Worm (Caenorhabditis elegans) whole organism, L1 larva: ENCODE measurements around the gene srj-57.

Experiments
- C16A3.4 ChIP-seq: fragments of 150-350 bp; optimal IDR thresholded peaks from 2 replicates; lab custom pipeline; 2014; ENCODE audit warnings: missing biosample characterization, missing genetic modification characterization
- C34B4.2 ChIP-seq: sonication (generic microtip); optimal IDR thresholded peaks from 2 replicates; lab custom pipeline; 2017; ENCODE audit warnings: mild to moderate bottlenecking, missing genetic modification characterization, missing compliant biosample characterization
- Y116A8C.19 ChIP-seq: sonication (generic microtip); optimal IDR thresholded peaks from 2 replicates; lab custom pipeline; 2016; ENCODE audit warnings: missing compliant biosample characterization, missing genetic modification characterization, borderline replicate concordance
- aha-1 ChIP-seq: fragments of 150-350 bp; optimal IDR thresholded peaks from 2 replicates; lab custom pipeline; 2014; ENCODE audit warnings: missing biosample characterization, missing genetic modification characterization
- aly-2 ChIP-seq: fragments of 150-350 bp; optimal IDR thresholded peaks from 2 replicates; lab custom pipeline; 2014; ENCODE audit warnings: missing biosample characterization, missing genetic modification characterization
- ama-1 ChIP-seq: fragments of 150-350 bp; optimal IDR thresholded peaks from 2 replicates; lab custom pipeline; 2014
- ceh-8 ChIP-seq: fragments of 200-800 bp; sonication (Bioruptor generic); optimal IDR thresholded peaks from 2 replicates; lab custom pipeline; 2018; ENCODE audit warnings: mild to moderate bottlenecking, missing genetic modification characterization, moderate library complexity, missing compliant biosample characterization
- ceh-90 ChIP-seq: sonication (generic microtip); optimal IDR thresholded peaks from 2 replicates; lab custom pipeline; 2016; ENCODE audit warnings: missing genetic modification characterization, missing compliant biosample characterization
- ces-1 ChIP-seq: fragments of 150-350 bp; optimal IDR thresholded peaks from 2 replicates; lab custom pipeline; 2014; ENCODE audit warnings: missing biosample characterization, missing genetic modification reagents, missing genetic modification characterization
- egl-27 ChIP-seq, 2 experiments: fragments of 150-350 bp in 1 of 2; sonication (generic microtip); optimal IDR thresholded peaks; 3 replicates each; lab custom pipeline; 2017 to 2018; ENCODE audit warnings: missing biosample characterization in 2 of 2, missing genetic modification characterization in 2 of 2, missing genetic modification reagents in 2 of 2
- elt-2 ChIP-seq: sonication (generic microtip); optimal IDR thresholded peaks from 2 replicates; lab custom pipeline; 2016; ENCODE audit warnings: missing genetic modification characterization, mild to moderate bottlenecking, inconsistent platforms, missing compliant biosample characterization, missing genetic modification reagents
- fkh-8 ChIP-seq: sonication (generic microtip); optimal IDR thresholded peaks from 2 replicates; lab custom pipeline; 2016; ENCODE audit warnings: mild to moderate bottlenecking, missing genetic modification characterization, missing compliant biosample characterization
- fos-1 ChIP-seq: fragments of 150-350 bp; optimal IDR thresholded peaks from 2 replicates; lab custom pipeline; 2014; ENCODE audit warnings: missing biosample characterization, missing genetic modification characterization
- grh-1 ChIP-seq: fragments of 200-800 bp; sonication (Bioruptor generic); IDR thresholded peaks from 2 replicates; pipeline ENCODE4 v1.3.6; 2022; ENCODE audit warnings: missing genetic modification reagents, missing genetic modification characterization, missing compliant biosample characterization
- hlh-17 ChIP-seq: fragments of 200-800 bp; sonication (Bioruptor generic); optimal IDR thresholded peaks from 2 replicates; lab custom pipeline; 2018; ENCODE audit warnings: missing genetic modification characterization, mild to moderate bottlenecking, missing compliant biosample characterization, moderate library complexity, borderline replicate concordance
- hlh-4 ChIP-seq: sonication (generic microtip); optimal IDR thresholded peaks from 2 replicates; lab custom pipeline; 2016; ENCODE audit warnings: mild to moderate bottlenecking, missing genetic modification characterization, missing compliant biosample characterization
- isw-1 ChIP-seq: fragments of 200-800 bp; sonication (Bioruptor generic); IDR thresholded peaks from 2 replicates; pipeline ENCODE4 v1.3.6; 2022; ENCODE audit warnings: missing genetic modification characterization, missing compliant biosample characterization
- jun-1 ChIP-seq: fragments of 150-350 bp; optimal IDR thresholded peaks from 2 replicates; lab custom pipeline; 2014; ENCODE audit warnings: missing biosample characterization, missing genetic modification reagents, missing genetic modification characterization
- lin-13 ChIP-seq: fragments of 150-350 bp; optimal IDR thresholded peaks from 2 replicates; lab custom pipeline; 2014; ENCODE audit warnings: missing biosample characterization, missing genetic modification reagents, missing genetic modification characterization
- lin-14 ChIP-seq: fragments of 200-800 bp; sonication (Bioruptor generic); optimal IDR thresholded peaks from 2 replicates; lab custom pipeline; 2018; ENCODE audit warnings: mild to moderate bottlenecking, missing genetic modification characterization, moderate library complexity, missing compliant biosample characterization
- lin-15B ChIP-seq: fragments of 150-350 bp; sonication (generic microtip); optimal IDR thresholded peaks from 3 replicates; lab custom pipeline; 2014; ENCODE audit warnings: missing biosample characterization, missing genetic modification characterization
- lin-35 ChIP-seq, 2 experiments: fragments of 150-350 bp; optimal IDR thresholded peaks; 2 replicates each; lab custom pipeline; 2014; ENCODE audit warnings: missing biosample characterization in 2 of 2, missing genetic modification characterization in 2 of 2, missing genetic modification reagents in 2 of 2
- mab-9 ChIP-seq: fragments of 200-800 bp; sonication (Bioruptor generic); IDR thresholded peaks from 2 replicates; pipeline ENCODE4 v1.3.6; 2022; ENCODE audit warnings: missing genetic modification reagents, missing genetic modification characterization, missing compliant biosample characterization
- mef-2 ChIP-seq: fragments of 150-350 bp; optimal IDR thresholded peaks from 2 replicates; lab custom pipeline; 2014; ENCODE audit warnings: missing biosample characterization, missing genetic modification characterization
- mep-1 ChIP-seq: fragments of 150-350 bp; optimal IDR thresholded peaks from 2 replicates; lab custom pipeline; 2014; ENCODE audit warnings: missing biosample characterization, missing genetic modification characterization
- nhr-47 ChIP-seq: sonication (generic microtip); optimal IDR thresholded peaks from 2 replicates; lab custom pipeline; 2016; ENCODE audit warnings: mild to moderate bottlenecking, missing genetic modification characterization, moderate library complexity, missing compliant biosample characterization
- nhr-77 ChIP-seq: fragments of 150-350 bp; optimal IDR thresholded peaks from 2 replicates; lab custom pipeline; 2014; ENCODE audit warnings: missing biosample characterization, missing genetic modification characterization
- pag-3 ChIP-seq: sonication (generic microtip); optimal IDR thresholded peaks from 2 replicates; lab custom pipeline; 2017; ENCODE audit warnings: missing genetic modification characterization, mild to moderate bottlenecking, missing compliant biosample characterization, antibody characterized with exemption, borderline replicate concordance; ENCODE audit not compliant: insufficient read depth
- snpc-4 ChIP-seq: fragments of 150-350 bp; optimal IDR thresholded peaks from 2 replicates; lab custom pipeline; 2014; ENCODE audit warnings: missing biosample characterization, missing genetic modification characterization
- sox-4 ChIP-seq: sonication (generic microtip); optimal IDR thresholded peaks from 2 replicates; lab custom pipeline; 2016; ENCODE audit warnings: missing genetic modification characterization, missing compliant biosample characterization
- sptf-1 ChIP-seq: fragments of 150-350 bp; optimal IDR thresholded peaks from 2 replicates; lab custom pipeline; 2014; ENCODE audit warnings: missing biosample characterization, missing genetic modification characterization
- sup-37 ChIP-seq: fragments of 200-800 bp; sonication (Bioruptor generic); optimal IDR thresholded peaks from 2 replicates; lab custom pipeline; 2018; ENCODE audit warnings: mild to moderate bottlenecking, missing genetic modification characterization, missing compliant biosample characterization
- tbx-2 ChIP-seq: sonication (generic microtip); optimal IDR thresholded peaks from 2 replicates; lab custom pipeline; 2016; ENCODE audit warnings: missing genetic modification characterization, missing compliant biosample characterization
- tlp-1 ChIP-seq: fragments of 150-350 bp; optimal IDR thresholded peaks from 2 replicates; lab custom pipeline; 2014; ENCODE audit warnings: missing biosample characterization, missing genetic modification characterization
- unc-130 ChIP-seq: fragments of 150-350 bp; optimal IDR thresholded peaks from 2 replicates; lab custom pipeline; 2017; ENCODE audit warnings: missing biosample characterization, missing genetic modification characterization, inconsistent platforms
- unc-30 ChIP-seq: sonication (generic microtip); optimal IDR thresholded peaks from 2 replicates; lab custom pipeline; 2017; ENCODE audit warnings: missing biosample characterization, missing genetic modification characterization
- unc-62 ChIP-seq: fragments of 150-350 bp; optimal IDR thresholded peaks from 2 replicates; lab custom pipeline; 2014; ENCODE audit warnings: missing biosample characterization, missing genetic modification reagents, missing genetic modification characterization
- unc-98 ChIP-seq: fragments of 200-800 bp; sonication (Bioruptor generic); IDR thresholded peaks from 2 replicates; pipeline ENCODE4 v1.3.6; 2022; ENCODE audit warnings: missing genetic modification characterization, missing compliant biosample characterization
- vab-15 ChIP-seq: sonication (generic microtip); optimal IDR thresholded peaks from 2 replicates; lab custom pipeline; 2017; ENCODE audit warnings: missing genotype, mild to moderate bottlenecking, missing genetic modification characterization, missing compliant biosample characterization
- xbp-1 ChIP-seq: sonication (generic microtip); optimal IDR thresholded peaks from 2 replicates; lab custom pipeline; 2016; ENCODE audit warnings: missing genetic modification characterization, missing compliant biosample characterization
- zag-1 ChIP-seq: fragments of 150-350 bp; optimal IDR thresholded peaks from 2 replicates; lab custom pipeline; 2014; ENCODE audit warnings: missing biosample characterization, missing genetic modification characterization
- ztf-4 ChIP-seq: fragments of 150-350 bp; optimal IDR thresholded peaks from 2 replicates; lab custom pipeline; 2014; ENCODE audit warnings: missing biosample characterization, missing genetic modification characterization

srj-57 gene

DNA sequence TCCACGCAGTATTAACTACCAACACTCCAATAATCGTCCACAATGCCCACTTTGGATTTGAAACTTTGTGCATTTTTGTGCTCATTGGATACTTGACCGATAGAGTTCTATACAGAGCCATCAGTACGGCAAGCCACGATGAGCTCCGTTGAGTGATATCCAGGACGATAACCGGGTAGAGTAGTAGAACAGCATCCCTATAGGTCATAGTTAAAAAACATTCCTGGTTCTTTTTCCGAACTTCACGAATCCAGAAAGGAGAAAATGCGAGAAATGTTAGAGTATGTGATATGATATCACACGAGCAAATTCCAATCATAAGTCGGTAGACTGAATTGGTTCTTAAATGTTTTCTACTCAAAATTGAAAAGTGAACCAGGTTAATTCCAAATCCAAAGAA, 32.9 kb upstream of the srj-57 start:
- TF ChIP-seq nhr-77 (tag; lab: Kevin White, UChicago), result no peak
- no peak for TF ChIP-seq egl-27 (tag; optimal IDR thresholded peaks at IDR 0.05; lab: Kevin White, UChicago)
- no peak for TF ChIP-seq fos-1
- no peak for TF ChIP-seq ama-1 (lab: Kevin White, UChicago)
- TF ChIP-seq unc-130 (tag; lab: Kevin White, UChicago), result no peak
- TF ChIP-seq xbp-1 (tag; lab: Kevin White, UChicago), result no peak
- no peak for TF ChIP-seq snpc-4 (tag; lab: Kevin White, UChicago)
- no peak for TF ChIP-seq lin-15B (tag; lab: Kevin White, UChicago)
- TF ChIP-seq elt-2, result no peak
- TF ChIP-seq Y116A8C.19 (tag; lab: Kevin White, UChicago), result no peak
- TF ChIP-seq isw-1 (GFP tag; lab: Robert Waterston, UW), result no peak
- no peak for TF ChIP-seq lin-35 (GFP tag; optimal IDR thresholded peaks at IDR 0.05; lab: Kevin White, UChicago)
- no peak for TF ChIP-seq zag-1 (tag; lab: Kevin White, UChicago)
- no peak for TF ChIP-seq ces-1 (GFP tag; lab: Kevin White, UChicago)
- TF ChIP-seq unc-98 (GFP tag; lab: Robert Waterston, UW), result no peak
- TF ChIP-seq sox-4 (tag; lab: Kevin White, UChicago), result no peak
- TF ChIP-seq grh-1, result no peak
- no peak for TF ChIP-seq vab-15 (tag; lab: Kevin White, UChicago)
- no peak for TF ChIP-seq aha-1 (tag; lab: Kevin White, UChicago)
- no peak for TF ChIP-seq C16A3.4 (tag; lab: Kevin White, UChicago)

DNA sequence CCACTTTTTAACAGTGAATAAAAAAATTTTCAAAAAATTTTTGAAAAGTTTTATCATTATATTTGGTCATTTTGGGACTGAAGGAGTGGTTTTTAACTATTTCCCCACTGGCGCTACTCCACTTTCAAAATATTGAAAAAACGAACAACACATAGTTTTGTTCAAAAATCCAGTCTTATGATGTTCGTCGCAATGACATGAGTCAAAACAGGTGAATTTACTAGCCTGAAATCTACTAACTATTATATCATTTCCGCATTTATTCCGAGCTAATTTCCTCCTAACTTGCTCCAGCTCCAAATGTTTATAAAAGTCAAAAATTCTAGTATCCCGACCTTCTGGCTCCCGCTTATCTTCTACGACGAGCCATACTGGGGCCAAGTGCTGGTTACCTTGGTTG, 29.0 kb upstream of the srj-57 start, which contains the start of gene sre-24:
Gene sre-24 (plus strand): TSS at position 301 of the 400 bp plus-strand sequence.
- TF ChIP-seq pag-3 (tag; lab: Kevin White, UChicago) (no peak), hlh-4 (tag; lab: Kevin White, UChicago) (no peak), lin-35 (GFP tag; optimal IDR thresholded peaks at IDR 0.05; lab: Kevin White, UChicago) (no peak), ceh-90 (no peak), mep-1 (tag; lab: Kevin White, UChicago) (no peak)

DNA sequence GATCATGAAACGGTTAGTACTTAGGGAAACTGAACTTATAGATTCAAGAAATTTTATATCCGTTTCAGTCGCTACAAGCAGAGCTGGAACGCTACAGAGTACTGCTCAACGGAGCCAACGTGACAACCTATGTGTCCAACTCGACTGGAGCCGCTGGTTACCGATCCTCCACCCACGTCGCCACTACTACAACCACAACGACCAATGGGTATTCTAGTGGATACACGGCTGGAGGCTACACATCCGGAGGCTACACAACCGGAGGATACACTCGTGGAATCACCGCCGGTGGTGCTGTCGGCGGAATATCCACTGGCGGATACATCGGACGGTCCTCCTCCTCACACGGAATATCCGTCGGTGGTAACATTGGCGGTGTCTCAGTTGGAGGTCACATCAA, 27.7 kb upstream of the srj-57 start:
- TF ChIP-seq jun-1, result no peak
- TF ChIP-seq tbx-2 (tag; lab: Kevin White, UChicago), result no peak
- no peak for TF ChIP-seq unc-62 (GFP tag; lab: Kevin White, UChicago)
- TF ChIP-seq hlh-17 (GFP tag; lab: Kevin White, UChicago), result no peak
- TF ChIP-seq tlp-1 (tag; lab: Kevin White, UChicago), result no peak
- TF ChIP-seq ceh-8 (GFP tag; lab: Kevin White, UChicago), result no peak
- no peak for TF ChIP-seq mef-2 (tag; lab: Kevin White, UChicago)
- no peak for TF ChIP-seq nhr-47
- TF ChIP-seq sptf-1, result no peak
- no peak for TF ChIP-seq sup-37 (GFP tag; lab: Kevin White, UChicago)
- TF ChIP-seq fkh-8 (tag; lab: Kevin White, UChicago), result no peak
- no peak for TF ChIP-seq ztf-4 (tag; lab: Kevin White, UChicago)
- TF ChIP-seq lin-13 (GFP tag; lab: Kevin White, UChicago), result no peak
- TF ChIP-seq unc-30 (tag; lab: Kevin White, UChicago), result no peak
- TF ChIP-seq lin-14 (GFP tag; lab: Kevin White, UChicago), result no peak
- no peak for TF ChIP-seq C34B4.2 (tag; lab: Kevin White, UChicago)
- no peak for TF ChIP-seq mab-9
- no peak for TF ChIP-seq vab-15 (tag; lab: Kevin White, UChicago)
- TF ChIP-seq aly-2 (tag; lab: Kevin White, UChicago), result no peak
